Worm (Caenorhabditis elegans) whole organism, midembryonic: ENCODE data around the gene ppat-1.

ENCODE experiments used
- T22C8.4 ChIP-seq: fragments of 200-800 bp; sonication (Bioruptor generic); IDR thresholded peaks from 2 replicates; pipeline ENCODE4 v1.3.6; 2022; ENCODE audit warnings: missing genetic modification characterization, missing compliant biosample characterization
- flt-1 ChIP-seq: fragments of 200-800 bp; sonication (Bioruptor generic); IDR thresholded peaks from 2 replicates; pipeline ENCODE4 v1.3.6; 2022; ENCODE audit warnings: missing genetic modification characterization, missing compliant biosample characterization

- TF ChIP-seq T22C8.4 (GFP tag; lab: Robert Waterston, UW) (no peak), flt-1 (no peak)
Measured at ce11 chrIII:4668073-4668472, 21.0 kb upstream of the ppat-1 start.
